Worm (Caenorhabditis elegans): ENCODE results near the gene wht-2.

Gene wht-2

DNA sequence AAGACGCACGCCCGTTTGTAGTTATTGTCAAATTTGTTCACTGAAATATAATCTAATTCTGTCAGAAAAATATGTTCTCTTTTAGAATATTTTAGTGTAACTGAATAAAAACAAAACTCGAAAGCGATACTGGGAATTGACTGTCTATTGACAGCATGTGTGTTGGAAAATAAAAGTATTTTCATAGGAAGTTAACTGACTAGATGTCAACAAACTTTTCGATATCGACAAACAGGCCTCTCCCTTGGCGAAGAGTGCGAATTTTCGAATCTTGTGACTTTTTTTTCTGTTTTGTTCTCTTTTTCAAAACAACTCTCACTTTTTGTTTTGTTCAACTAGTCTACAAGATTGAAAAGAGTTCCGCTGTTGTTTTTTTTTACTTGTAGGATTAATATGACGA is 32.0 kb upstream of the wht-2 start:
- TF ChIP-seq sdz-38 (tag; optimal IDR thresholded peaks at IDR 0.05) (no peak), nhr-80 (tag; optimal IDR thresholded peaks at IDR 0.05) (peak; percentile 31)

DNA sequence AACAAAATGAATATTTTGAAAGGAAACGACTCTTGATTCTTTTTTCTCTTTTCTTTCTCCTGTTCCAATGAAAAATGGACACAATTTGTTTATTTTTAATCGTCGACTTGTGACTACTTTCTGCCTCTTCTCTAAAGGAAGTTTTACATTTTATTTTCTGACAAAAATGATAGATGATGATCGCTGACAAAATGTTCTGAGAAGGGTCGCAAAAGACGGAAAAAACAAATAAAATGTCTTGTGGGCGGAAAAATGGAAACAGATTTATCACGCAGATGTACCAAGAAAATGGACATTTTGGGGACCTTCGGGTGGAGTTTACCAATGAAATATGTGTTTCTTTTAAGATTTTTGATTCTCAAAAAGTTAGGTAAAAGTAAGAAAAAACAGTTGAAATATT is 17.3 kb upstream of the wht-2 start:
- TF ChIP-seq egrh-3 (GFP tag; IDR thresholded peaks at IDR 0.05) = no peak
- no peak for TF ChIP-seq efl-1 (GFP tag; optimal IDR thresholded peaks at IDR 0.05)
- TF ChIP-seq B0336.3 (GFP tag; IDR thresholded peaks at IDR 0.05) = no peak
- TF ChIP-seq hrde-1 (tag; optimal IDR thresholded peaks at IDR 0.05; ENCODE audit: borderline replicate concordance) = no peak
- no peak for TF ChIP-seq ccch-3 (GFP tag; optimal IDR thresholded peaks at IDR 0.05)
- no peak for TF ChIP-seq zim-3 (tag; optimal IDR thresholded peaks at IDR 0.05)
- no peak for TF ChIP-seq F39B2.1 (GFP tag; IDR thresholded peaks at IDR 0.05)
- TF ChIP-seq T07F8.4 (tag; optimal IDR thresholded peaks at IDR 0.05) = no peak
- no peak for TF ChIP-seq lin-54 (GFP tag; optimal IDR thresholded peaks at IDR 0.05)
- TF ChIP-seq atf-7 (tag; optimal IDR thresholded peaks at IDR 0.05) = no peak
- TF ChIP-seq egl-44 (GFP tag; IDR thresholded peaks at IDR 0.05) = no peak

DNA sequence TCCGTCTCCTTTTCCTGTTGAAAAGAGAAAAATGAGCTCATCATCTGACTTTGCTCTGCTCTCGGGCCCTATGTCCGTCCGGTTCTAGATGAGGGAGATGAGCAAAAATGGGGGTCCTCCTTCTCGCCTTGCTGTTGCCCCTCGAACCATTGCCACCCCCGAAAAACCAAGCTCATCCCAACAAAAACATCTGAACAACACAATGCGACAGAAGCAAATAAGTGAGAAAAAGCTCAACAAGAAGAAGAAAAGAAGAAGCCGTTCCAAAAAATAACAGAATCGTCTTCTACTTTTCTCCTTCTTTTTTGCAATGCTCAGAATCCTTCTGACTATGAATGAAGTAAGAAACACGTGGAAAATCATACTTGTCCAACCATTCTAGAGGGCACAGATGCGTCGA is 14.4 kb upstream of the wht-2 start:
- no peak for TF ChIP-seq lin-54 (GFP tag; optimal IDR thresholded peaks at IDR 0.05)
- no peak for TF ChIP-seq F57C9.4 (tag; optimal IDR thresholded peaks at IDR 0.05)
- no peak for TF ChIP-seq T07F8.4 (tag; optimal IDR thresholded peaks at IDR 0.05)
- TF ChIP-seq lsl-1 (GFP tag; optimal IDR thresholded peaks at IDR 0.05) = no peak
- TF ChIP-seq attf-5 (GFP tag; optimal IDR thresholded peaks at IDR 0.05) = no peak
- no peak for TF ChIP-seq rpc-1 (optimal IDR thresholded peaks at IDR 0.05)
- TF ChIP-seq rpc-1 (tag; optimal IDR thresholded peaks at IDR 0.05) = no peak
- no peak for TF ChIP-seq snpc-1.3 (tag; optimal IDR thresholded peaks at IDR 0.05; ENCODE audit: insufficient read depth)
- no peak for TF ChIP-seq nhr-90 (tag; optimal IDR thresholded peaks at IDR 0.05)
- no peak for TF ChIP-seq hlh-26 (GFP tag; conservative IDR thresholded peaks at IDR 0.05)
- no peak for TF ChIP-seq snpc-1.1 (tag; optimal IDR thresholded peaks at IDR 0.05; ENCODE audit: insufficient read depth)
- TF ChIP-seq nfyb-1 (GFP tag; IDR thresholded peaks at IDR 0.05) = no peak
- no peak for TF ChIP-seq C17E4.6 (GFP tag; IDR thresholded peaks at IDR 0.05)

DNA sequence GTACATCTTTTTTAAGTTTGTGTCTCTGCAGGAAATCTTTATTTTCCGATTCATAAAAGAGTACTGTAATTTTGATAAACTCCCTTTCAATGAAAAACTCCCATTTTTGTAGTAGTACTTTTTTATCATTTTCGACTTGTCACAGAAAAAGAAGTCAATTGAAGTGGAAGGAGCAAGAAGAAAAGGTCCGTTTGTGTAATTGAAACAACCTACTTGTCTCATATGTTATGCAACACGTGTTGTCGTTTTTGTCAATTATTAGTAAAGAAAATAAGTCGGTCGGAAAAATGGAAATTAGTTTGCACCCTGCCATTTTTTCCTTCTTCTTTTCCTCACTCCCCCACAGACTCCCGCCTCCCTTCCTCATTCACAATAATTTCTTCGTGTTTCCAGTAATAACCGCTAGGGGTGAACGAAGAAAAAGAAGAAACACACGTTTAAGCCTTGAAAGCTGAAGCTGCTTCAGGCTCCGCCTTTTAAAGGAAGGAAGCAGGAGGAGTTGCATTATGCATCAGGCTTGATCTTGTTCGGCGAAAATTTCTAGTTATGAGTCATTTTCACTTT is 11.5 kb upstream of the wht-2 start:
- TF ChIP-seq nfya-2 (GFP tag; IDR thresholded peaks at IDR 0.05) = no peak
- TF ChIP-seq F55B11.4 (tag; optimal IDR thresholded peaks at IDR 0.05; ENCODE audit: borderline replicate concordance, insufficient read depth) = no peak
- TF ChIP-seq ztf-18 (tag; optimal IDR thresholded peaks at IDR 0.05) = no peak
- no peak for TF ChIP-seq dpff-1 (tag; optimal IDR thresholded peaks at IDR 0.05)
- no peak for TF ChIP-seq mxl-1 (tag; optimal IDR thresholded peaks at IDR 0.05)
- TF ChIP-seq dpl-1 (GFP tag; optimal IDR thresholded peaks at IDR 0.05) = no peak
- TF ChIP-seq snpc-3.4 (tag; optimal IDR thresholded peaks at IDR 0.05) = no peak
- no peak for TF ChIP-seq nhr-90 (tag; optimal IDR thresholded peaks at IDR 0.05)
- no peak for TF ChIP-seq lsy-27 (tag; optimal IDR thresholded peaks at IDR 0.05; ENCODE audit: borderline replicate concordance, insufficient read depth)
- no peak for TF ChIP-seq lin-26 (GFP tag; IDR thresholded peaks at IDR 0.05)

DNA sequence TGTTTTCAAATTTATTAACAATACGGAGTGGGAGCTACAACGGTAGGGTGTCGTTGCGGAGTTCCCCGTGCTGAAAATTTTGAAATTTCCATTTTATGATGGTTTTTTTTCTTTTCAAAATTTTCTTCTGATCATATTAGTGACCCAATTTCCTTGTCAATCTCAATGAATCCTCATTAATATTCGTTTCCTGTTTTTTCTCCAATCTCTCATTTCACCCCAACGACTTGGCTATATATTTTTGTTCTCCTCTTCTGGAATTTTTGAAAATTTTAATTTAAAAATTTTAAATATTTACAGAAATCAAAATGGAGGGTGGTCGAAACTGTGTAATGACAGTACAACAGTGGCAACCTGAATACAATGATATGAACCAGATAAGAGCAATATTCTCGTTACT is 10.6 kb upstream of the wht-2 start, which contains the start of gene npr-3:
Gene npr-3, plus strand, starts transcription at position 301 of the 400 bp plus-strand sequence.
- no peak for TF ChIP-seq B0261.1 (tag; optimal IDR thresholded peaks at IDR 0.05)
- no peak for TF ChIP-seq F22D6.2 (tag; optimal IDR thresholded peaks at IDR 0.05)
- TF ChIP-seq madf-6 (GFP tag; IDR thresholded peaks at IDR 0.05) = no peak
- no peak for TF ChIP-seq ztf-26 (tag; optimal IDR thresholded peaks at IDR 0.05)
- TF ChIP-seq madf-10 (tag; optimal IDR thresholded peaks at IDR 0.05) = no peak
- TF ChIP-seq B0019.2 (GFP tag; conservative IDR thresholded peaks at IDR 0.05) = no peak
- no peak for TF ChIP-seq K11D2.4 (GFP tag; IDR thresholded peaks at IDR 0.05)
- TF ChIP-seq bed-2 (GFP tag; IDR thresholded peaks at IDR 0.05) = no peak
- TF ChIP-seq unc-130 (GFP tag; optimal IDR thresholded peaks at IDR 0.05) = no peak
- no peak for TF ChIP-seq lin-26 (GFP tag; IDR thresholded peaks at IDR 0.05)
- TF ChIP-seq F52B5.7 (tag; optimal IDR thresholded peaks at IDR 0.05) = no peak
- no peak for TF ChIP-seq Y67H2A.10 (GFP tag; conservative IDR thresholded peaks at IDR 0.05)
- no peak for TF ChIP-seq T26A5.8 (tag; optimal IDR thresholded peaks at IDR 0.05)
